Fruit fly (Drosophila melanogaster) whole organism, embryonic: ENCODE results near the gene CG6830.

Source experiments
- CG10209 ChIP-seq: fragments of 200-800 bp; sonication (Bioruptor generic); optimal IDR thresholded peaks from 3 replicates; lab custom pipeline; 2017; ENCODE audit warnings: missing biosample characterization, mild to moderate bottlenecking, missing genetic modification characterization, missing genetic modification reagents
- CG12236 ChIP-seq: fragments of 200-800 bp; sonication (Bioruptor generic); optimal IDR thresholded peaks from 2 replicates; lab custom pipeline; 2016; ENCODE audit warnings: missing biosample characterization, missing genetic modification characterization
- CG12744 ChIP-seq: fragments of 200-800 bp; sonication (Bioruptor generic); optimal IDR thresholded peaks from 2 replicates; lab custom pipeline; 2016; ENCODE audit warnings: missing biosample characterization, missing genetic modification characterization
- CG14667 ChIP-seq: fragments of 200-800 bp; sonication (Bioruptor generic); IDR thresholded peaks from 2 replicates; pipeline ENCODE4 v1.3.6; 2022; ENCODE audit warnings: missing biosample characterization, missing genetic modification characterization
- CG1603 ChIP-seq: fragments of 200-800 bp; sonication (Bioruptor generic); optimal IDR thresholded peaks from 2 replicates; lab custom pipeline; 2019; ENCODE audit warnings: missing biosample characterization, mild to moderate bottlenecking, missing genetic modification characterization, moderate library complexity
- CG17385 ChIP-seq: fragments of 200-800 bp; sonication (Bioruptor generic); optimal IDR thresholded peaks from 3 replicates; lab custom pipeline; 2018; ENCODE audit warnings: missing biosample characterization, mild to moderate bottlenecking, missing genetic modification characterization
- CG18764 ChIP-seq: fragments of 200-800 bp; sonication (Bioruptor generic); optimal IDR thresholded peaks from 3 replicates; lab custom pipeline; 2016; ENCODE audit warnings: missing biosample characterization, missing genetic modification characterization
- CG31224 ChIP-seq: fragments of 200-800 bp; sonication (Bioruptor generic); IDR thresholded peaks from 2 replicates; pipeline ENCODE4 v1.3.6; 2022; ENCODE audit warnings: missing biosample characterization, missing genetic modification characterization
- CG31388 ChIP-seq: fragments of 200-800 bp; sonication (Bioruptor generic); optimal IDR thresholded peaks from 2 replicates; lab custom pipeline; 2016; ENCODE audit warnings: missing biosample characterization, missing genetic modification characterization
- CG32532 ChIP-seq: fragments of 200-800 bp; sonication (Bioruptor generic); IDR thresholded peaks from 2 replicates; pipeline ENCODE4 v1.3.6; 2022; ENCODE audit warnings: missing biosample characterization, missing genetic modification characterization
- CG42726 ChIP-seq: fragments of 200-800 bp; sonication (Bioruptor generic); IDR thresholded peaks from 2 replicates; pipeline ENCODE4 v1.3.6; 2022; ENCODE audit warnings: missing biosample characterization, missing genetic modification characterization; ENCODE audit not compliant: partially characterized antibody
- CG43689 ChIP-seq: fragments of 200-800 bp; sonication (Bioruptor generic); IDR thresholded peaks from 2 replicates; pipeline ENCODE4 v1.3.6; 2022; ENCODE audit warnings: missing biosample characterization, missing genetic modification characterization
- CG5953 ChIP-seq: fragments of 200-800 bp; sonication (Bioruptor generic); IDR thresholded peaks from 2 replicates; pipeline ENCODE4 v1.3.6; 2022; ENCODE audit warnings: missing biosample characterization, missing genetic modification characterization
- CG7745 ChIP-seq: fragments of 200-800 bp; sonication (Bioruptor generic); optimal IDR thresholded peaks from 2 replicates; lab custom pipeline; 2018; ENCODE audit warnings: missing biosample characterization, mild to moderate bottlenecking, missing genetic modification characterization, moderate library complexity
- CG8944 ChIP-seq: fragments of 200-800 bp; sonication (Bioruptor generic); optimal IDR thresholded peaks from 3 replicates; lab custom pipeline; 2016; ENCODE audit warnings: missing biosample characterization, missing genetic modification characterization
- CoRest ChIP-seq: fragments of 200-800 bp; sonication (Bioruptor generic); optimal IDR thresholded peaks from 3 replicates; lab custom pipeline; 2018; ENCODE audit warnings: missing biosample characterization, mild to moderate bottlenecking, missing genetic modification characterization, moderate library complexity
- D19A ChIP-seq: fragments of 200-800 bp; optimal IDR thresholded peaks from 3 replicates; lab custom pipeline; 2019; ENCODE audit warnings: missing biosample characterization, mild to moderate bottlenecking, missing genetic modification characterization, moderate library complexity
- Dp ChIP-seq: fragments of 200-800 bp; sonication (Bioruptor generic); optimal IDR thresholded peaks from 2 replicates; lab custom pipeline; 2018; ENCODE audit warnings: missing biosample characterization, mild to moderate bottlenecking, missing genetic modification characterization, moderate library complexity
- Fer1 ChIP-seq: fragments of 200-800 bp; sonication (Bioruptor generic); optimal IDR thresholded peaks from 2 replicates; lab custom pipeline; 2017; ENCODE audit warnings: missing biosample characterization, mild to moderate bottlenecking, missing genetic modification characterization
- Fer3 ChIP-seq: fragments of 200-800 bp; sonication (Bioruptor generic); optimal IDR thresholded peaks from 2 replicates; lab custom pipeline; 2018; ENCODE audit warnings: missing biosample characterization, mild to moderate bottlenecking, missing genetic modification characterization, moderate library complexity
- HLHmδ ChIP-seq: fragments of 200-800 bp; sonication (Bioruptor generic); optimal IDR thresholded peaks from 2 replicates; lab custom pipeline; 2018; ENCODE audit warnings: missing biosample characterization, mild to moderate bottlenecking, missing genetic modification characterization, moderate library complexity
- Hmx ChIP-seq: fragments of 200-800 bp; sonication (Bioruptor generic); optimal IDR thresholded peaks from 2 replicates; lab custom pipeline; 2016; ENCODE audit warnings: missing biosample characterization, missing genetic modification characterization
- Mad ChIP-seq: fragments of 200-800 bp; sonication (Bioruptor generic); optimal IDR thresholded peaks from 2 replicates; lab custom pipeline; 2016; ENCODE audit warnings: missing biosample characterization, missing genetic modification characterization
- Med ChIP-seq: fragments of 200-800 bp; sonication (Bioruptor generic); peaks from one replicate; lab custom pipeline; 2016; ENCODE audit warnings: missing biosample characterization, missing genetic modification characterization, mild to moderate bottlenecking, inconsistent platforms, moderate library complexity
- NC2α ChIP-seq: fragments of 200-800 bp; sonication (Bioruptor generic); optimal IDR thresholded peaks from 2 replicates; lab custom pipeline; 2016; ENCODE audit warnings: missing biosample characterization, missing genetic modification characterization
- Nf-YB ChIP-seq: fragments of 200-800 bp; sonication (Bioruptor generic); optimal IDR thresholded peaks from 3 replicates; lab custom pipeline; 2019; ENCODE audit warnings: missing biosample characterization, mild to moderate bottlenecking, missing genetic modification characterization, moderate library complexity
- Ptx1 ChIP-seq: fragments of 200-800 bp; sonication (Bioruptor generic); IDR thresholded peaks from 2 replicates; pipeline ENCODE4 v1.3.6; 2022; ENCODE audit warnings: missing biosample characterization, missing genetic modification characterization
- Rx ChIP-seq: fragments of 200-800 bp; sonication (Bioruptor generic); IDR thresholded peaks from 2 replicates; pipeline ENCODE4 v1.3.6; 2022; ENCODE audit warnings: missing biosample characterization, missing genetic modification characterization
- YL-1 ChIP-seq: fragments of 200-800 bp; sonication (Bioruptor generic); optimal IDR thresholded peaks from 3 replicates; lab custom pipeline; 2017; ENCODE audit warnings: missing biosample characterization, mild to moderate bottlenecking, missing genetic modification characterization
- ap ChIP-seq: fragments of 200-800 bp; sonication (Bioruptor generic); IDR thresholded peaks from 2 replicates; pipeline ENCODE4 v1.3.6; 2022; ENCODE audit warnings: missing biosample characterization, missing genetic modification characterization
- chn ChIP-seq: fragments of 200-800 bp; sonication (Bioruptor generic); optimal IDR thresholded peaks from 2 replicates; lab custom pipeline; 2016; ENCODE audit warnings: missing biosample characterization, missing genetic modification characterization
- cwo ChIP-seq: fragments of 200-800 bp; sonication (Bioruptor generic); optimal IDR thresholded peaks from 3 replicates; lab custom pipeline; 2017; ENCODE audit warnings: missing biosample characterization, missing genetic modification characterization, mild to moderate bottlenecking, moderate library complexity, missing genetic modification reagents
- da ChIP-seq: fragments of 200-800 bp; sonication (Bioruptor generic); optimal IDR thresholded peaks from 2 replicates; lab custom pipeline; 2016; ENCODE audit warnings: missing biosample characterization, missing genetic modification characterization
- disco-r ChIP-seq: fragments of 200-800 bp; sonication (Bioruptor generic); optimal IDR thresholded peaks from 2 replicates; lab custom pipeline; 2016; ENCODE audit warnings: missing biosample characterization, missing genetic modification characterization
- fd64A ChIP-seq: fragments of 200-800 bp; sonication (Bioruptor generic); optimal IDR thresholded peaks from 3 replicates; lab custom pipeline; 2018; ENCODE audit warnings: missing biosample characterization, mild to moderate bottlenecking, missing genetic modification characterization
- hbn ChIP-seq: fragments of 200-800 bp; sonication (Bioruptor generic); IDR thresholded peaks from 2 replicates; pipeline ENCODE4 v1.3.6; 2022; ENCODE audit warnings: missing biosample characterization, missing genetic modification characterization; ENCODE audit not compliant: partially characterized antibody
- inv ChIP-seq: fragments of 200-800 bp; sonication (Bioruptor generic); IDR thresholded peaks from 2 replicates; pipeline ENCODE4 v1.3.6; 2022; ENCODE audit warnings: missing biosample characterization, missing genetic modification characterization; ENCODE audit not compliant: partially characterized antibody
- jigr1 ChIP-seq: fragments of 200-800 bp; sonication (Bioruptor generic); IDR thresholded peaks from 3 replicates; pipeline ENCODE4 v1.3.6; 2022; ENCODE audit warnings: missing biosample characterization, missing genetic modification characterization
- ken ChIP-seq: fragments of 200-800 bp; sonication (Bioruptor generic); IDR thresholded peaks from 3 replicates; pipeline ENCODE4 v1.3.6; 2022; ENCODE audit warnings: missing biosample characterization, missing genetic modification characterization
- kni ChIP-seq: fragments of 200-800 bp; sonication (Bioruptor generic); optimal IDR thresholded peaks from 3 replicates; lab custom pipeline; 2017; ENCODE audit warnings: mild to moderate bottlenecking, missing biosample characterization, missing genetic modification reagents, missing genetic modification characterization
- onecut ChIP-seq: fragments of 200-800 bp; sonication (Bioruptor generic); IDR thresholded peaks from 2 replicates; pipeline ENCODE4 v1.3.6; 2022; ENCODE audit warnings: missing biosample characterization, missing genetic modification characterization
- ranshi ChIP-seq: fragments of 200-800 bp; sonication (Bioruptor generic); IDR thresholded peaks from 2 replicates; pipeline ENCODE4 v1.3.6; 2022; ENCODE audit warnings: missing biosample characterization, missing genetic modification characterization
- ro ChIP-seq: fragments of 200-800 bp; sonication (Bioruptor generic); IDR thresholded peaks from 2 replicates; pipeline ENCODE4 v1.3.6; 2022; ENCODE audit warnings: missing biosample characterization, missing genetic modification characterization
- sr ChIP-seq: fragments of 200-800 bp; sonication (Bioruptor generic); IDR thresholded peaks from 3 replicates; pipeline ENCODE4 v1.3.6; 2022; ENCODE audit warnings: missing biosample characterization, missing genetic modification characterization
- trh ChIP-seq: fragments of 200-800 bp; sonication (Bioruptor generic); optimal IDR thresholded peaks from 2 replicates; lab custom pipeline; 2016; ENCODE audit warnings: missing biosample characterization, missing genetic modification characterization
- ttk ChIP-seq: fragments of 200-800 bp; sonication (Bioruptor generic); IDR thresholded peaks from 2 replicates; pipeline ENCODE4 v2.1.2; 2022; ENCODE audit warnings: missing biosample characterization, missing genetic modification characterization
- tup ChIP-seq: fragments of 200-800 bp; sonication (Bioruptor generic); optimal IDR thresholded peaks from 2 replicates; lab custom pipeline; 2016; ENCODE audit warnings: missing biosample characterization, mild to moderate bottlenecking, missing genetic modification characterization, moderate library complexity
- unc-4 ChIP-seq: fragments of 200-800 bp; sonication (Bioruptor generic); IDR thresholded peaks from 2 replicates; pipeline ENCODE4 v1.3.6; 2022; ENCODE audit warnings: missing biosample characterization, missing genetic modification characterization; ENCODE audit not compliant: partially characterized antibody
- unpg ChIP-seq: fragments of 200-800 bp; sonication (Bioruptor generic); optimal IDR thresholded peaks from 3 replicates; lab custom pipeline; 2018; ENCODE audit warnings: missing biosample characterization, mild to moderate bottlenecking, missing genetic modification characterization, moderate library complexity
- z ChIP-seq: fragments of 200-800 bp; sonication (Bioruptor generic); IDR thresholded peaks from 3 replicates; pipeline ENCODE4 v1.3.6; 2022; ENCODE audit warnings: missing biosample characterization, missing genetic modification characterization

Gene CG6830

dm6 chr3R:11656614-11657216 is 27.4 kb downstream of the CG6830 start (continued):
- TF ChIP-seq CG1603 (tag; lab: Kevin White, UChicago) (peak; percentile 95), ranshi (GFP tag; lab: Robert Waterston, UW) (peak; percentile 97), hbn (no peak; the same call in 1 of the 2 replicates), disco-r (GFP tag; lab: Kevin White, UChicago) (peak; percentile 86), CG8944 (peak; percentile 93), Mad (GFP tag; lab: Kevin White, UChicago) (peak; percentile 95), CG43689 (GFP tag; lab: Robert Waterston, UW) (peak; percentile 88), Med (GFP tag; lab: Kevin White, UChicago) (peak; percentile 100), kni (no peak), CG12744 (GFP tag; lab: Kevin White, UChicago) (peak; percentile 96), onecut (GFP tag; lab: Robert Waterston, UW) (peak; percentile 91), cwo (GFP tag; lab: Kevin White, UChicago) (peak; percentile 92), CG12236 (GFP tag; lab: Kevin White, UChicago) (peak; percentile 90), ap (GFP tag; lab: Robert Waterston, UW) (peak; percentile 93), CG31388 (GFP tag; lab: Kevin White, UChicago) (peak; percentile 91), ro (GFP tag; lab: Robert Waterston, UW) (peak; percentile 90), Fer3 (tag; lab: Kevin White, UChicago) (peak; percentile 97), NC2α (GFP tag; lab: Kevin White, UChicago) (peak; percentile 88), CG42726 (no peak), CG31224 (GFP tag; lab: Robert Waterston, UW) (peak; percentile 94), CG5953 (GFP tag; lab: Robert Waterston, UW) (peak; percentile 94), chn (GFP tag; lab: Kevin White, UChicago) (peak; percentile 97), Rx (peak; percentile 84), Nf-YB (GFP tag; lab: Kevin White, UChicago) (peak; percentile 85), CoRest (tag; lab: Kevin White, UChicago) (peak; percentile 96), CG17385 (peak; percentile 94), HLHmδ (GFP tag; lab: Kevin White, UChicago) (no peak), CG10209 (GFP tag; lab: Kevin White, UChicago) (peak; percentile 95), fd64A (GFP tag; lab: Kevin White, UChicago) (peak; percentile 92), jigr1 (GFP tag; lab: Robert Waterston, UW) (peak; percentile 84; the same call in 2 of the 3 replicates), Dp (GFP tag; lab: Kevin White, UChicago) (peak; percentile 6), inv (no peak), CG7745 (peak; percentile 68), CG32532 (GFP tag; lab: Robert Waterston, UW) (peak; percentile 98), Ptx1 (GFP tag; lab: Robert Waterston, UW) (peak; percentile 97), YL-1 (GFP tag; lab: Kevin White, UChicago) (peak; percentile 77), CG14667 (GFP tag; lab: Robert Waterston, UW) (peak; percentile 93), CG18764 (peak; percentile 90), da (GFP tag; lab: Kevin White, UChicago) (peak; percentile 57), sr (GFP tag; lab: Robert Waterston, UW) (peak; percentile 84), unpg (peak; percentile 97), Fer1 (GFP tag; lab: Kevin White, UChicago) (peak; percentile 96), Hmx (GFP tag; lab: Kevin White, UChicago) (peak; percentile 85), ken (GFP tag; lab: Robert Waterston, UW) (peak; percentile 95), z (peak; percentile 77), unc-4 (GFP tag; lab: Robert Waterston, UW) (no peak), D19A (tag; lab: Kevin White, UChicago) (peak; percentile 92), trh (GFP tag; lab: Kevin White, UChicago) (peak; percentile 91), tup (peak; percentile 92), ttk (GFP tag; lab: Robert Waterston, UW) (peak; percentile 95)
